Worm (Caenorhabditis elegans): Measurements from ENCODE around the gene fbxb-75.

DNA sequence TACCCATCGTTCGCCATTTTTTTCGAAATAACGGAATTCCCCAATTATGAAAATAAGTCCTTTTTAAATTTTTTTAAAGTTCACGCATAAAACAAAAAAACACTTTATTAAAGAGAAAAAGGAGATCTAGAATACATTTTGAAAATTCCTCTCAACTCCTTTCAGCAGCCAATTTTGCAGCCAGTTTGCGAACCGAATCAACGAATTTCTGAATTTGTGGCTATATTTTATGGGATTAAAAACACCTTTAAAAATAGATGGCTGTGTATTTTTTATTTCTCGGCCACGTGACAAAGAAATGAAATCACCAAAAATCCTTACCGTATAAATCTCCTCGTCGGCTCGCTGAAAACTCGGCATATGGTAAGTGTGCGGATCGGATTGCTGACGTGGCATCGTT is 39.0 kb upstream of the fbxb-75 start, which contains the start of gene M01H9.10:
- TF ChIP-seq unc-62 (GFP tag; optimal IDR thresholded peaks at IDR 0.05), result no peak
- no peak for TF ChIP-seq aly-2 (tag; optimal IDR thresholded peaks at IDR 0.05)
- no peak for TF ChIP-seq elt-3 (tag; optimal IDR thresholded peaks at IDR 0.05)
- no peak for TF ChIP-seq R02D3.7 (tag; optimal IDR thresholded peaks at IDR 0.05)
- TF ChIP-seq elt-1 (tag; optimal IDR thresholded peaks at IDR 0.05), result no peak
- no peak for TF ChIP-seq peb-1 (tag; optimal IDR thresholded peaks at IDR 0.05)
- no peak for TF ChIP-seq ztf-4 (tag; optimal IDR thresholded peaks at IDR 0.05)
- TF ChIP-seq snpc-4 (tag; optimal IDR thresholded peaks at IDR 0.05), result no peak
- no peak for TF ChIP-seq nhr-77 (tag; optimal IDR thresholded peaks at IDR 0.05)
- no peak for TF ChIP-seq nhr-237 (tag; optimal IDR thresholded peaks at IDR 0.05)
- TF ChIP-seq ama-1 (optimal IDR thresholded peaks at IDR 0.05), result no peak
- no peak for TF ChIP-seq lin-11 (tag; optimal IDR thresholded peaks at IDR 0.05)

Measured in whole organism, L2 larva.